Fruit fly (Drosophila melanogaster) whole organism, embryonic: Measurements from ENCODE around the gene pxb.
A peak's percentile ranks its signal among the peaks of the same experiment; 100 is the strongest.

ENCODE experiments used
- Atf3 ChIP-seq: fragments of 200-800 bp; sonication (Bioruptor generic); optimal IDR thresholded peaks from 3 replicates; lab custom pipeline; 2016; ENCODE audit warnings: missing biosample characterization, missing genetic modification characterization
- B-H2 ChIP-seq: fragments of 200-800 bp; sonication (Bioruptor generic); optimal IDR thresholded peaks from 2 replicates; lab custom pipeline; 2018; ENCODE audit warnings: missing biosample characterization, mild to moderate bottlenecking, missing genetic modification characterization
- CG10209 ChIP-seq: fragments of 200-800 bp; sonication (Bioruptor generic); optimal IDR thresholded peaks from 3 replicates; lab custom pipeline; 2017; ENCODE audit warnings: missing biosample characterization, mild to moderate bottlenecking, missing genetic modification characterization, missing genetic modification reagents
- CG10274 ChIP-seq: fragments of 200-800 bp; sonication (Bioruptor generic); optimal IDR thresholded peaks from 3 replicates; lab custom pipeline; 2017; ENCODE audit warnings: missing biosample characterization, mild to moderate bottlenecking, missing genetic modification characterization
- CG14860 ChIP-seq: fragments of 200-800 bp; sonication (Bioruptor generic); IDR thresholded peaks from 3 replicates; pipeline ENCODE4 v1.3.6; 2022; ENCODE audit warnings: missing biosample characterization, missing genetic modification characterization; ENCODE audit not compliant: partially characterized antibody
- CG16863 ChIP-seq: fragments of 200-800 bp; sonication (Bioruptor generic); optimal IDR thresholded peaks from 3 replicates; lab custom pipeline; 2016; ENCODE audit warnings: missing biosample characterization, missing genetic modification characterization
- CG18619 ChIP-seq: fragments of 200-800 bp; sonication (Bioruptor generic); optimal IDR thresholded peaks from 3 replicates; lab custom pipeline; 2017; ENCODE audit warnings: missing biosample characterization, mild to moderate bottlenecking, missing genetic modification characterization
- CG2116 ChIP-seq: fragments of 200-800 bp; sonication (Bioruptor generic); optimal IDR thresholded peaks from 3 replicates; lab custom pipeline; 2018; ENCODE audit warnings: missing biosample characterization, mild to moderate bottlenecking, missing genetic modification characterization
- CG2199 ChIP-seq: fragments of 200-800 bp; sonication (Bioruptor generic); IDR thresholded peaks from 3 replicates; pipeline ENCODE4 v1.3.6; 2022; ENCODE audit warnings: missing biosample characterization, missing genetic modification characterization
- CG2712 ChIP-seq: fragments of 200-800 bp; optimal IDR thresholded peaks from 3 replicates; lab custom pipeline; 2019; ENCODE audit warnings: missing biosample characterization, mild to moderate bottlenecking, missing genetic modification characterization, moderate library complexity
- CG2875 ChIP-seq: fragments of 200-800 bp; sonication (Bioruptor generic); optimal IDR thresholded peaks from 2 replicates; lab custom pipeline; 2017; ENCODE audit warnings: missing biosample characterization, mild to moderate bottlenecking, missing genetic modification characterization, missing genetic modification reagents
- CG2889 ChIP-seq: fragments of 200-800 bp; sonication (Bioruptor generic); IDR thresholded peaks from 3 replicates; pipeline ENCODE4 v1.3.6; 2022; ENCODE audit warnings: missing biosample characterization, missing genetic modification characterization
- CG4404 ChIP-seq: fragments of 200-800 bp; sonication (Bioruptor generic); IDR thresholded peaks from 2 replicates; pipeline ENCODE4 v1.3.6; 2022; ENCODE audit warnings: missing biosample characterization, missing genetic modification characterization
- CG7357 ChIP-seq: fragments of 200-800 bp; sonication (Bioruptor generic); IDR thresholded peaks from 3 replicates; pipeline ENCODE4 v1.3.6; 2022; ENCODE audit warnings: missing biosample characterization, missing genetic modification characterization
- CG7556 ChIP-seq: fragments of 200-800 bp; sonication (Bioruptor generic); optimal IDR thresholded peaks from 2 replicates; lab custom pipeline; 2017; ENCODE audit warnings: missing biosample characterization, mild to moderate bottlenecking, missing genetic modification characterization
- CG8290 ChIP-seq, 3 experiments: fragments of 200-800 bp; sonication (Bioruptor generic); optimal IDR thresholded peaks; 2 replicates each; lab custom pipeline; 2016 to 2019; ENCODE audit warnings: missing biosample characterization in 3 of 3, missing genetic modification characterization in 3 of 3, mild to moderate bottlenecking in 2 of 3, moderate library complexity in 1 of 3
- CG9727 ChIP-seq: fragments of 200-800 bp; sonication (Bioruptor generic); optimal IDR thresholded peaks from 3 replicates; lab custom pipeline; 2017; ENCODE audit warnings: missing biosample characterization, mild to moderate bottlenecking, missing genetic modification characterization
- CkIIα-i1 ChIP-seq: fragments of 200-800 bp; sonication (Bioruptor generic); IDR thresholded peaks from 2 replicates; pipeline ENCODE4 v1.3.6; 2022; ENCODE audit warnings: missing biosample characterization, missing genetic modification characterization
- Dp ChIP-seq: fragments of 200-800 bp; sonication (Bioruptor generic); optimal IDR thresholded peaks from 2 replicates; lab custom pipeline; 2018; ENCODE audit warnings: missing biosample characterization, mild to moderate bottlenecking, missing genetic modification characterization, moderate library complexity
- Hr51 ChIP-seq, 2 experiments: fragments of 200-800 bp; sonication (Bioruptor generic); optimal IDR thresholded peaks; 2 replicates in 1 of 2; 3 replicates in 1 of 2; lab custom pipeline; 2016 to 2018; ENCODE audit warnings: missing biosample characterization in 2 of 2, missing genetic modification characterization in 2 of 2, mild to moderate bottlenecking in 1 of 2, moderate library complexity in 1 of 2
- MBD-R2 ChIP-seq: fragments of 200-800 bp; sonication (Bioruptor generic); IDR thresholded peaks from 2 replicates; pipeline ENCODE4 v1.3.6; 2022; ENCODE audit warnings: missing biosample characterization, missing genetic modification characterization
- MESR4 ChIP-seq: fragments of 200-800 bp; sonication (Bioruptor generic); optimal IDR thresholded peaks from 2 replicates; lab custom pipeline; 2018; ENCODE audit warnings: missing biosample characterization, mild to moderate bottlenecking, missing genetic modification characterization, moderate library complexity
- Oli ChIP-seq: fragments of 200-800 bp; sonication (Bioruptor generic); optimal IDR thresholded peaks from 2 replicates; lab custom pipeline; 2018; ENCODE audit warnings: missing biosample characterization, mild to moderate bottlenecking, missing genetic modification characterization, moderate library complexity
- PHDP ChIP-seq: fragments of 200-800 bp; sonication (Bioruptor generic); optimal IDR thresholded peaks from 3 replicates; lab custom pipeline; 2018; ENCODE audit warnings: missing biosample characterization, mild to moderate bottlenecking, missing genetic modification characterization, moderate library complexity
- Six4 ChIP-seq: fragments of 200-800 bp; sonication (Bioruptor generic); optimal IDR thresholded peaks from 2 replicates; lab custom pipeline; 2016; ENCODE audit warnings: missing biosample characterization, missing genetic modification characterization
- Sry-β ChIP-seq: fragments of 200-800 bp; sonication (Bioruptor generic); optimal IDR thresholded peaks from 2 replicates; lab custom pipeline; 2018; ENCODE audit warnings: missing biosample characterization, mild to moderate bottlenecking, missing genetic modification characterization, moderate library complexity
- TFAM ChIP-seq: fragments of 200-800 bp; sonication (Bioruptor generic); optimal IDR thresholded peaks from 2 replicates; lab custom pipeline; 2017; ENCODE audit warnings: missing biosample characterization, missing genetic modification characterization, inconsistent platforms
- Taf1 ChIP-seq: fragments of 200-800 bp; sonication (Bioruptor generic); IDR thresholded peaks from 2 replicates; pipeline ENCODE4 v1.3.6; 2022; ENCODE audit warnings: missing biosample characterization, missing genetic modification characterization
- al ChIP-seq: fragments of 200-800 bp; sonication (Bioruptor generic); IDR thresholded peaks from 2 replicates; pipeline ENCODE4 v1.3.6; 2022; ENCODE audit warnings: missing biosample characterization, missing genetic modification characterization
- aop ChIP-seq: fragments of 200-800 bp; sonication (Bioruptor generic); IDR thresholded peaks from 2 replicates; pipeline ENCODE4 v1.3.6; 2022; ENCODE audit warnings: missing biosample characterization, missing genetic modification characterization
- ap ChIP-seq: fragments of 200-800 bp; sonication (Bioruptor generic); IDR thresholded peaks from 2 replicates; pipeline ENCODE4 v1.3.6; 2022; ENCODE audit warnings: missing biosample characterization, missing genetic modification characterization
- ara ChIP-seq: fragments of 200-800 bp; sonication (Bioruptor generic); IDR thresholded peaks from 2 replicates; pipeline ENCODE4 v1.3.6; 2022; ENCODE audit warnings: missing biosample characterization, missing genetic modification characterization
- bab2 ChIP-seq: fragments of 200-800 bp; sonication (Bioruptor generic); optimal IDR thresholded peaks from 2 replicates; lab custom pipeline; 2016; ENCODE audit warnings: missing biosample characterization, missing genetic modification characterization
- bsh ChIP-seq, 2 experiments: fragments of 200-800 bp; sonication (Bioruptor generic); optimal IDR thresholded peaks; 2 replicates each; lab custom pipeline; 2017 to 2018; ENCODE audit warnings: mild to moderate bottlenecking in 2 of 2, missing biosample characterization in 2 of 2, missing genetic modification characterization in 2 of 2, moderate library complexity in 1 of 2
- chinmo ChIP-seq: fragments of 200-800 bp; sonication (Bioruptor generic); IDR thresholded peaks from 4 replicates; pipeline ENCODE4 v1.3.6; 2022; ENCODE audit warnings: missing biosample characterization, missing genetic modification characterization; ENCODE audit not compliant: partially characterized antibody
- dan ChIP-seq: fragments of 200-800 bp; sonication (Bioruptor generic); IDR thresholded peaks from 2 replicates; pipeline ENCODE4 v1.3.6; 2022; ENCODE audit warnings: missing biosample characterization, missing genetic modification characterization
- danr ChIP-seq: fragments of 200-800 bp; sonication (Bioruptor generic); IDR thresholded peaks from 2 replicates; pipeline ENCODE4 v1.3.6; 2022; ENCODE audit warnings: missing biosample characterization, missing genetic modification characterization
- ems ChIP-seq: fragments of 200-800 bp; sonication (Bioruptor generic); optimal IDR thresholded peaks from 3 replicates; lab custom pipeline; 2016; ENCODE audit warnings: missing biosample characterization, missing genetic modification characterization
- grn ChIP-seq: fragments of 200-800 bp; sonication (Bioruptor generic); optimal IDR thresholded peaks from 3 replicates; lab custom pipeline; 2017; ENCODE audit warnings: missing biosample characterization, missing genetic modification characterization
- gt ChIP-seq: fragments of 200-800 bp; sonication (Bioruptor generic); IDR thresholded peaks from 2 replicates; pipeline ENCODE4 v1.3.6; 2022; ENCODE audit warnings: missing biosample characterization, missing genetic modification characterization
- inv ChIP-seq: fragments of 200-800 bp; sonication (Bioruptor generic); IDR thresholded peaks from 2 replicates; pipeline ENCODE4 v1.3.6; 2022; ENCODE audit warnings: missing biosample characterization, missing genetic modification characterization; ENCODE audit not compliant: partially characterized antibody
- kay ChIP-seq: fragments of 200-800 bp; sonication (Bioruptor generic); optimal IDR thresholded peaks from 2 replicates; lab custom pipeline; 2016; ENCODE audit warnings: missing biosample characterization, missing genetic modification characterization
- kni ChIP-seq: fragments of 200-800 bp; sonication (Bioruptor generic); optimal IDR thresholded peaks from 3 replicates; lab custom pipeline; 2017; ENCODE audit warnings: mild to moderate bottlenecking, missing biosample characterization, missing genetic modification reagents, missing genetic modification characterization
- nerfin-1 ChIP-seq: fragments of 200-800 bp; sonication (Bioruptor generic); optimal IDR thresholded peaks from 3 replicates; lab custom pipeline; 2019; ENCODE audit warnings: missing biosample characterization, mild to moderate bottlenecking, missing genetic modification characterization, moderate library complexity
- nom ChIP-seq: fragments of 200-800 bp; sonication (Bioruptor generic); optimal IDR thresholded peaks from 2 replicates; lab custom pipeline; 2017; ENCODE audit warnings: missing biosample characterization, missing genetic modification characterization, mild to moderate bottlenecking, moderate library complexity, missing genetic modification reagents
- pho ChIP-seq: fragments of 200-800 bp; sonication (Bioruptor generic); optimal IDR thresholded peaks from 2 replicates; lab custom pipeline; 2016; ENCODE audit warnings: missing biosample characterization, missing genetic modification characterization
- sens ChIP-seq: fragments of 200-800 bp; sonication (Bioruptor generic); peaks from one replicate; lab custom pipeline; 2016; ENCODE audit warnings: missing biosample characterization, missing genetic modification characterization
- sug ChIP-seq: fragments of 200-800 bp; optimal IDR thresholded peaks from 2 replicates; lab custom pipeline; 2019; ENCODE audit warnings: missing biosample characterization, mild to moderate bottlenecking, missing genetic modification characterization, moderate library complexity
- twi ChIP-seq: fragments of 200-800 bp; optimal IDR thresholded peaks from 2 replicates; lab custom pipeline; 2019; ENCODE audit warnings: missing biosample characterization, mild to moderate bottlenecking, missing genetic modification characterization, moderate library complexity
- wdn ChIP-seq: fragments of 200-800 bp; sonication (Bioruptor generic); IDR thresholded peaks from 2 replicates; pipeline ENCODE4 v1.3.6; 2022; ENCODE audit warnings: missing biosample characterization, missing genetic modification characterization
- z ChIP-seq: fragments of 200-800 bp; sonication (Bioruptor generic); IDR thresholded peaks from 3 replicates; pipeline ENCODE4 v1.3.6; 2022; ENCODE audit warnings: missing biosample characterization, missing genetic modification characterization

The pxb gene

DNA sequence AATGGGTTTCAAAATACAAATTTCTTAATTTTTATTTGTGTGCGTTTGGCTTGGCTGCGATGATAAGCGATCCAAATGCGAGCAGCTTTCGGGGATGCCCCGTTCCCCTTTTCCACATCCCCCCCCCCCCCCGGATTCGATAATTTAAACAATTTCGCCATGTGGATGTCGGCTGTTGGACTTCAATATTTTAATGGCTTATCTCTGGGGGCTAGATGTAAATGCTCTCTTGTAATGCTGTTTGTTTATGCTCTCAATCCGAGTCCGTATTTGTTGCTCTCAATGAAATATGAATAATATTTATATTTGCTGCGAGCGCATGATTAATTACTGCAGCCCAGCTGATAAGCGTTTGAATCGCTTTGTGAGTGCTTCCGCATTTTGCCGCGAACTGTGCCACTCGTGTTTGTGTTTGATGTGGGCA lies 11.6 kb downstream of the pxb start (continued):
- TF ChIP-seq sug (tag; lab: Kevin White, UChicago) (peak; percentile 23), CG2199 (no peak), CG18619 (GFP tag; lab: Kevin White, UChicago) (no peak), Dp (GFP tag; lab: Kevin White, UChicago) (no peak), TFAM (no peak), dan (GFP tag; lab: Robert Waterston, UW) (no peak), CG7357 (GFP tag; lab: Robert Waterston, UW) (no peak), nom (GFP tag; lab: Kevin White, UChicago) (no peak), Atf3 (GFP tag; lab: Kevin White, UChicago) (no peak), kay (peak; percentile 11), CG9727 (GFP tag; lab: Kevin White, UChicago) (peak; percentile 13), nerfin-1 (tag; lab: Kevin White, UChicago) (peak; percentile 12), aop (GFP tag; lab: Robert Waterston, UW) (no peak), CkIIα-i1 (GFP tag; lab: Robert Waterston, UW) (no peak), Taf1 (GFP tag; lab: Robert Waterston, UW) (no peak), gt (GFP tag; lab: Robert Waterston, UW) (no peak), pho (no peak), ems (no peak), CG10209 (GFP tag; lab: Kevin White, UChicago) (peak; percentile 16), CG2875 (GFP tag; lab: Kevin White, UChicago) (peak; percentile 55), bab2 (GFP tag; lab: Kevin White, UChicago) (no peak), kni (GFP tag; lab: Kevin White, UChicago) (peak; percentile 38), Oli (tag; lab: Kevin White, UChicago) (peak; percentile 15), CG2116 (GFP tag; lab: Kevin White, UChicago) (no peak), B-H2 (GFP tag; lab: Kevin White, UChicago) (no peak), MBD-R2 (GFP tag; lab: Robert Waterston, UW) (no peak), PHDP (tag; lab: Kevin White, UChicago) (peak; percentile 12), CG8290 (GFP tag; optimal IDR thresholded peaks at IDR 0.05; lab: Kevin White, UChicago) (no peak), CG8290 (tag; optimal IDR thresholded peaks at IDR 0.05; lab: Kevin White, UChicago) (no peak), Sry-β (no peak), CG2712 (no peak), z (GFP tag; lab: Robert Waterston, UW) (no peak), Hr51 (GFP tag; optimal IDR thresholded peaks at IDR 0.05; lab: Kevin White, UChicago) (no peak), wdn (GFP tag; lab: Robert Waterston, UW) (no peak), al (no peak), grn (GFP tag; lab: Kevin White, UChicago) (no peak), CG16863 (GFP tag; lab: Kevin White, UChicago) (no peak), CG14860 (GFP tag; lab: Robert Waterston, UW) (no peak), MESR4 (GFP tag; lab: Kevin White, UChicago) (no peak), twi (tag; lab: Kevin White, UChicago) (peak; percentile 65), chinmo (GFP tag; lab: Robert Waterston, UW) (0 out of 4 replicates have a peak, but pooled peaks have one; percentile 31), Six4 (no peak), CG4404 (GFP tag; lab: Robert Waterston, UW) (no peak), CG10274 (GFP tag; lab: Kevin White, UChicago) (no peak), ara (no peak; the same call in 1 of the 2 replicates), sens (GFP tag; lab: Kevin White, UChicago) (peak; percentile 64), inv (GFP tag; lab: Robert Waterston, UW) (no peak), ap (GFP tag; lab: Robert Waterston, UW) (no peak), bsh (GFP tag; optimal IDR thresholded peaks at IDR 0.05; lab: Kevin White, UChicago) (peak in 1 of 2 experiments; percentile 19), CG7556 (GFP tag; lab: Kevin White, UChicago) (peak; percentile 13), CG2889 (GFP tag; lab: Robert Waterston, UW) (no peak), danr (GFP tag; lab: Robert Waterston, UW) (no peak)
